Worm (Caenorhabditis elegans) whole organism, midembryonic: ENCODE results near the gene T01C8.2.

Experiments used
- cog-1 ChIP-seq: sonication (generic microtip); optimal IDR thresholded peaks from 2 replicates; lab custom pipeline; 2016; ENCODE audit warnings: missing genetic modification characterization, missing compliant biosample characterization
- flt-1 ChIP-seq: fragments of 200-800 bp; sonication (Bioruptor generic); IDR thresholded peaks from 2 replicates; pipeline ENCODE4 v1.3.6; 2022; ENCODE audit warnings: missing genetic modification characterization, missing compliant biosample characterization
- klf-2 ChIP-seq: fragments of 200-800 bp; sonication (Bioruptor generic); conservative IDR thresholded peaks from 2 replicates; pipeline ENCODE4 v1.3.6; 2022; ENCODE audit warnings: missing genetic modification reagents, missing genetic modification characterization, missing compliant biosample characterization
- med-1 ChIP-seq: sonication (generic microtip); optimal IDR thresholded peaks from 2 replicates; lab custom pipeline; 2017; ENCODE audit warnings: missing genetic modification characterization, mild to moderate bottlenecking, missing compliant biosample characterization, antibody characterized with exemption, missing genetic modification reagents; ENCODE audit not compliant: insufficient read depth
- ref-1 ChIP-seq: fragments of 200-800 bp; sonication (Bioruptor generic); conservative IDR thresholded peaks from 2 replicates; pipeline ENCODE4 v1.3.6; 2022; ENCODE audit warnings: missing genetic modification reagents, missing genetic modification characterization, missing compliant biosample characterization
- tab-1 ChIP-seq: fragments of 200-800 bp; sonication (Bioruptor generic); IDR thresholded peaks from 2 replicates; pipeline ENCODE4 v1.3.6; 2022; ENCODE audit warnings: missing genetic modification characterization, missing compliant biosample characterization
- ztf-23 ChIP-seq: fragments of 200-800 bp; sonication (Bioruptor generic); IDR thresholded peaks from 2 replicates; pipeline ENCODE4 v1.3.6; 2022; ENCODE audit warnings: missing genetic modification reagents, missing genetic modification characterization, missing compliant biosample characterization
- ztf-29 ChIP-seq: fragments of 200-800 bp; sonication (Bioruptor generic); IDR thresholded peaks from 2 replicates; pipeline ENCODE4 v1.3.6; 2022; ENCODE audit warnings: missing genetic modification reagents, missing genetic modification characterization, missing compliant biosample characterization

DNA sequence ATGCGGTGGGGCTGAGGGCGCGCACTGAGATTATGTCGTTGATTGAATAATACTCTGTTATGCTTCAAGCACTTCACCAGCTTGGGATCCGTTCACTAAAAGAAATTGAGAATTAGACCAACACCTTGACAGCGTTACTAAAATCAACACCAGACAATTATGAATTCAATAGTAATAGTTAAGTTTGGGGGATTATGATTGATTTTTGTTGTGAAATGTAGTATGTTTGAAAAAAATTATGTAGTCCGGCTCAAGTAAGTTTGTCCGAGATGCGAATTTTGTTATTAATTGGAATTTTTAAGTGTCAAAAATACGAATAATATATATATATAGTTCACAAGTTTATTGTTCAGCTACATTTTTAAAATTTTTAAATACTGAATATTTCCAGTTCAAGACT, 39.1 kb downstream of the T01C8.2 start, which contains the start of gene sto-5:
- TF ChIP-seq tab-1 (GFP tag; lab: Robert Waterston, UW) (no peak), cog-1 (tag; lab: Kevin White, UChicago) (no peak), klf-2 (no peak), ztf-23 (no peak), flt-1 (GFP tag; lab: Robert Waterston, UW) (no peak), ref-1 (GFP tag; lab: Robert Waterston, UW) (no peak), med-1 (GFP tag; lab: Kevin White, UChicago) (no peak), ztf-29 (GFP tag; lab: Robert Waterston, UW) (no peak)
